Worm (Caenorhabditis elegans) whole organism, young adult: ENCODE measurements around the gene Y41E3.8.
"Not testable (repeated sequence)": the region's sequence is repeated elsewhere in the genome, so short reads cannot be mapped to it uniquely, and the experiment has no call there.

Experiments
- C17E4.6 ChIP-seq: fragments of 200-800 bp; sonication (Bioruptor generic); IDR thresholded peaks from 2 replicates; pipeline ENCODE4 v1.3.6; 2022; ENCODE audit warnings: missing genetic modification reagents, missing genetic modification characterization, missing compliant biosample characterization
- F23B12.7 ChIP-seq: sonication (generic microtip); optimal IDR thresholded peaks from 2 replicates; lab custom pipeline; 2017; ENCODE audit warnings: missing genetic modification characterization, mild to moderate bottlenecking, missing compliant biosample characterization, antibody characterized with exemption, moderate library complexity; ENCODE audit not compliant: insufficient read depth
- F33H1.4 ChIP-seq: fragments of 200-800 bp; sonication (Bioruptor generic); IDR thresholded peaks from 2 replicates; pipeline ENCODE4 v1.3.6; 2022; ENCODE audit warnings: missing genetic modification reagents, missing genetic modification characterization, missing compliant biosample characterization
- F49E8.2 ChIP-seq: sonication (generic microtip); optimal IDR thresholded peaks from 3 replicates; lab custom pipeline; 2017; ENCODE audit warnings: missing genetic modification characterization, mild to moderate bottlenecking, missing compliant biosample characterization, antibody characterized with exemption, moderate library complexity; ENCODE audit not compliant: insufficient read depth
- T07F8.4 ChIP-seq: sonication (generic microtip); optimal IDR thresholded peaks from 2 replicates; lab custom pipeline; 2016; ENCODE audit warnings: mild to moderate bottlenecking, missing genetic modification characterization, moderate library complexity, missing compliant biosample characterization
- T26A5.8 ChIP-seq: sonication (generic microtip); optimal IDR thresholded peaks from 2 replicates; lab custom pipeline; 2016; ENCODE audit warnings: missing genetic modification characterization, missing compliant biosample characterization
- Y53F4B.3 ChIP-seq: fragments of 200-800 bp; sonication (Bioruptor generic); IDR thresholded peaks from 2 replicates; pipeline ENCODE4 v1.3.6; 2022; ENCODE audit warnings: missing genetic modification reagents, missing genetic modification characterization, missing compliant biosample characterization
- Y56A3A.18 ChIP-seq: fragments of 200-800 bp; sonication (Bioruptor generic); IDR thresholded peaks from 2 replicates; pipeline ENCODE4 v1.3.6; 2022; ENCODE audit warnings: missing genetic modification reagents, missing genetic modification characterization, missing compliant biosample characterization
- Y95B8A.8 ChIP-seq: fragments of 200-800 bp; sonication (Bioruptor generic); IDR thresholded peaks from 2 replicates; pipeline ENCODE4 v1.3.6; 2022; ENCODE audit warnings: missing genetic modification reagents, missing genetic modification characterization, missing compliant biosample characterization
- aptf-3 ChIP-seq: fragments of 200-800 bp; sonication (Bioruptor generic); IDR thresholded peaks from 2 replicates; pipeline ENCODE4 v1.3.6; 2022; ENCODE audit warnings: missing genetic modification characterization, missing compliant biosample characterization
- attf-5 ChIP-seq: fragments of 200-800 bp; sonication (Bioruptor generic); optimal IDR thresholded peaks from 2 replicates; lab custom pipeline; 2018; ENCODE audit warnings: mild to moderate bottlenecking, missing genetic modification characterization, missing compliant biosample characterization
- bed-1 ChIP-seq: fragments of 200-800 bp; sonication (Bioruptor generic); IDR thresholded peaks from 2 replicates; pipeline ENCODE4 v1.3.6; 2022; ENCODE audit warnings: missing genetic modification reagents, missing genetic modification characterization, missing compliant biosample characterization
- bed-2 ChIP-seq: fragments of 200-800 bp; sonication (Bioruptor generic); IDR thresholded peaks from 2 replicates; pipeline ENCODE4 v1.3.6; 2022; ENCODE audit warnings: missing genetic modification reagents, missing genetic modification characterization, missing compliant biosample characterization
- ccch-3 ChIP-seq: fragments of 200-800 bp; sonication (Bioruptor generic); optimal IDR thresholded peaks from 2 replicates; lab custom pipeline; 2018; ENCODE audit warnings: mild to moderate bottlenecking, missing genetic modification characterization, missing compliant biosample characterization
- cebp-1 ChIP-seq, 2 experiments: fragments of 200-800 bp in 1 of 2; sonication (Bioruptor generic) in 1 of 2; sonication (generic microtip) in 1 of 2; IDR thresholded peaks in 1 of 2; optimal IDR thresholded peaks in 1 of 2; 2 replicates each; pipeline versions ENCODE4 v1.3.6 to Lab custom; 2017 to 2022; ENCODE audit warnings: missing compliant biosample characterization in 2 of 2, missing genetic modification characterization in 2 of 2, mild to moderate bottlenecking in 1 of 2, missing genetic modification reagents in 1 of 2, moderate library complexity in 1 of 2
- ceh-100 ChIP-seq: fragments of 200-800 bp; sonication (Bioruptor generic); IDR thresholded peaks from 2 replicates; pipeline ENCODE4 v1.3.6; 2022; ENCODE audit warnings: missing genetic modification reagents, missing genetic modification characterization, missing compliant biosample characterization
- ceh-40 ChIP-seq: fragments of 200-800 bp; sonication (Bioruptor generic); IDR thresholded peaks from 2 replicates; pipeline ENCODE4 v1.3.6; 2022; ENCODE audit warnings: missing genetic modification characterization, missing compliant biosample characterization
- ceh-91 ChIP-seq: fragments of 200-800 bp; sonication (Bioruptor generic); IDR thresholded peaks from 2 replicates; pipeline ENCODE4 v1.3.6; 2022; ENCODE audit warnings: missing genetic modification reagents, missing genetic modification characterization, missing compliant biosample characterization
- dpl-1 ChIP-seq: fragments of 150-350 bp; optimal IDR thresholded peaks from 2 replicates; lab custom pipeline; 2014; ENCODE audit warnings: missing biosample characterization, missing genetic modification reagents, missing genetic modification characterization
- efl-1 ChIP-seq: fragments of 150-350 bp; optimal IDR thresholded peaks from 2 replicates; lab custom pipeline; 2014; ENCODE audit warnings: missing biosample characterization, missing genetic modification reagents, missing genetic modification characterization
- egl-44 ChIP-seq: fragments of 200-800 bp; sonication (Bioruptor generic); IDR thresholded peaks from 2 replicates; pipeline ENCODE4 v1.3.6; 2022; ENCODE audit warnings: missing genetic modification reagents, missing genetic modification characterization, missing compliant biosample characterization
- ekl-4 ChIP-seq: fragments of 200-800 bp; sonication (Bioruptor generic); IDR thresholded peaks from 2 replicates; pipeline ENCODE4 v1.3.6; 2022; ENCODE audit warnings: missing genetic modification reagents, missing genetic modification characterization, missing compliant biosample characterization
- gei-17 ChIP-seq: fragments of 200-800 bp; sonication (Bioruptor generic); optimal IDR thresholded peaks from 2 replicates; lab custom pipeline; 2018; ENCODE audit warnings: mild to moderate bottlenecking, missing genetic modification characterization, missing compliant biosample characterization
- hmg-1.2 ChIP-seq: fragments of 200-800 bp; sonication (Bioruptor generic); IDR thresholded peaks from 2 replicates; pipeline ENCODE4 v1.3.6; 2022; ENCODE audit warnings: missing genetic modification reagents, missing genetic modification characterization, missing compliant biosample characterization
- hsf-1 ChIP-seq: fragments of 200-800 bp; sonication (Bioruptor generic); IDR thresholded peaks from 2 replicates; pipeline ENCODE4 v1.3.6; 2022; ENCODE audit warnings: missing genetic modification reagents, missing genetic modification characterization, missing compliant biosample characterization
- lin-26 ChIP-seq: fragments of 200-800 bp; sonication (Bioruptor generic); IDR thresholded peaks from 2 replicates; pipeline ENCODE4 v1.3.6; 2022; ENCODE audit warnings: missing genetic modification reagents, missing genetic modification characterization, missing compliant biosample characterization
- lir-1 ChIP-seq: fragments of 200-800 bp; sonication (Bioruptor generic); conservative IDR thresholded peaks from 2 replicates; pipeline ENCODE4 v1.3.6; 2022; ENCODE audit warnings: missing genetic modification reagents, missing genetic modification characterization, missing compliant biosample characterization
- madf-6 ChIP-seq: fragments of 200-800 bp; sonication (Bioruptor generic); IDR thresholded peaks from 2 replicates; pipeline ENCODE4 v1.3.6; 2022; ENCODE audit warnings: missing genetic modification reagents, missing genetic modification characterization, missing compliant biosample characterization
- madf-8 ChIP-seq: fragments of 200-800 bp; sonication (Bioruptor generic); conservative IDR thresholded peaks from 2 replicates; pipeline ENCODE4 v1.3.6; 2022; ENCODE audit warnings: missing genetic modification reagents, missing genetic modification characterization, missing compliant biosample characterization
- mel-28 ChIP-seq: sonication (generic microtip); optimal IDR thresholded peaks from 2 replicates; lab custom pipeline; 2016; ENCODE audit warnings: borderline replicate concordance, mild to moderate bottlenecking, missing genetic modification characterization, missing compliant biosample characterization
- nfya-2 ChIP-seq: fragments of 200-800 bp; sonication (Bioruptor generic); IDR thresholded peaks from 2 replicates; pipeline ENCODE4 v1.3.6; 2022; ENCODE audit warnings: missing genetic modification reagents, missing genetic modification characterization, missing compliant biosample characterization
- nhr-179 ChIP-seq: sonication (generic microtip); optimal IDR thresholded peaks from 2 replicates; lab custom pipeline; 2016; ENCODE audit warnings: mild to moderate bottlenecking, missing genetic modification characterization, missing compliant biosample characterization
- pbrm-1 ChIP-seq: fragments of 200-800 bp; sonication (Bioruptor generic); IDR thresholded peaks from 2 replicates; pipeline ENCODE4 v1.3.6; 2022; ENCODE audit warnings: missing genetic modification reagents, missing genetic modification characterization, missing compliant biosample characterization
- rcor-1 ChIP-seq: fragments of 200-800 bp; sonication (Bioruptor generic); IDR thresholded peaks from 2 replicates; pipeline ENCODE4 v1.3.6; 2022; ENCODE audit warnings: missing genetic modification reagents, missing genetic modification characterization, missing compliant biosample characterization
- rpc-1 ChIP-seq, 2 experiments: fragments of 150-350 bp in 1 of 2; sonication (generic microtip) in 1 of 2; optimal IDR thresholded peaks; 2 replicates each; lab custom pipeline; 2014 to 2018; ENCODE audit warnings: missing biosample characterization in 1 of 2, missing genetic modification characterization in 1 of 2, missing genetic modification reagents in 1 of 2, missing genotype in 1 of 2
- sea-2 ChIP-seq: fragments of 200-800 bp; sonication (Bioruptor generic); IDR thresholded peaks from 2 replicates; pipeline ENCODE4 v1.3.6; 2022; ENCODE audit warnings: missing genetic modification characterization, missing compliant biosample characterization
- snpc-1.1 ChIP-seq: sonication (generic microtip); optimal IDR thresholded peaks from 2 replicates; lab custom pipeline; 2017; ENCODE audit warnings: missing genetic modification characterization, mild to moderate bottlenecking, missing compliant biosample characterization, antibody characterized with exemption, moderate library complexity, missing genotype, missing genetic modification reagents; ENCODE audit not compliant: insufficient read depth
- tbp1 ChIP-seq: fragments of 200-800 bp; sonication (Bioruptor generic); optimal IDR thresholded peaks from 2 replicates; lab custom pipeline; 2018; ENCODE audit warnings: mild to moderate bottlenecking, missing genetic modification characterization, missing compliant biosample characterization
- unc-62 ChIP-seq: fragments of 150-350 bp; optimal IDR thresholded peaks from 2 replicates; lab custom pipeline; 2014; ENCODE audit warnings: missing biosample characterization, missing genetic modification reagents, missing genetic modification characterization
- ztf-25 ChIP-seq: fragments of 200-800 bp; sonication (Bioruptor generic); IDR thresholded peaks from 2 replicates; pipeline ENCODE4 v1.3.6; 2022; ENCODE audit warnings: missing genetic modification reagents, missing genetic modification characterization, missing compliant biosample characterization
- ztf-6 ChIP-seq: fragments of 200-800 bp; sonication (Bioruptor generic); IDR thresholded peaks from 2 replicates; pipeline ENCODE4 v1.3.6; 2022; ENCODE audit warnings: missing genetic modification reagents, missing genetic modification characterization, missing compliant biosample characterization

The Y41E3.8 gene

DNA sequence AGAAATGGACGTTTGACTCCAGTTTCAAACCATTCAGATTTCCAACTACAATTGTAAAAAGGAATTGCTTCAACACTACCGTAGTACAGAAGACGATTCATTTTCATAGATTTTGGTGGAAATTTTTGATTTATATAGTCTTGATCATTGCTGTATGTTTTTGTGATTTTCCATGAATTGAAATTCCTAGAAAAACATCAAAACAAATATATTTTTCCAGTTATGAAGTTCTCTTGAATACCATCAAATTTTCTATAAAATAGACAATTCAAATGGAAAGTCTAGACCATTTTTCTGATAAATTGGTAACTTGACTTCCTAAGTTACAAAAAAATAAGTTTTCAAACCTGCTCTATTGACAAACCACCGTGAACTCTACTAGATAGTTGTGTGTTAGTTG, 40.0 kb upstream of the Y41E3.8 start, which contains the start of gene srt-48 (continued):
- TF ChIP-seq gei-17 (GFP tag; lab: Kevin White, UChicago): no peak

DNA sequence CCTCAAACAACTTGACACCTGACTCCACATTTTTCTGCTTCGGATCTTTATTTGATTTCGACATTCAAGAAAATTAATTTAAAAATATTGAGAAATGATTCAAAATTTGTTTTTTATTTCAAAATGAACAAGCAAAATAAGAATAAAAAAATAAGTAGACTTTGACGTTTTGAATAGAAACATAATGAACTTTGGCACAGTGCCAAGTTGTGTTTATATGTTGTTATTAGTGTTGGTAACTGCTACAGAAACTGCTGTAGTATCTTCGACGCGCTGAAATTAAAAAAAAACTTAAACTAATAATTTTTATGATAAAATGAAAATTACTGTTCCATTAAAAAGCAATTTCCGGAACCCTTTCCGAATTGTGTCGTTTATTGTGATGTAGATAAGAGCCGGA, 36.9 kb upstream of the Y41E3.8 start, which contains the start of gene Y41E3.18:
Y41E3.18 (minus strand) TSS at position 101 of the 400 bp plus-strand sequence.
- TF ChIP-seq T07F8.4 (tag; lab: Kevin White, UChicago) (no peak), Y95B8A.8 (no peak), mel-28 (no peak), nhr-179 (no peak), hsf-1 (GFP tag; lab: Robert Waterston, UW) (no peak), ccch-3 (GFP tag; lab: Kevin White, UChicago) (no peak), rcor-1 (GFP tag; lab: Robert Waterston, UW) (no peak)

DNA sequence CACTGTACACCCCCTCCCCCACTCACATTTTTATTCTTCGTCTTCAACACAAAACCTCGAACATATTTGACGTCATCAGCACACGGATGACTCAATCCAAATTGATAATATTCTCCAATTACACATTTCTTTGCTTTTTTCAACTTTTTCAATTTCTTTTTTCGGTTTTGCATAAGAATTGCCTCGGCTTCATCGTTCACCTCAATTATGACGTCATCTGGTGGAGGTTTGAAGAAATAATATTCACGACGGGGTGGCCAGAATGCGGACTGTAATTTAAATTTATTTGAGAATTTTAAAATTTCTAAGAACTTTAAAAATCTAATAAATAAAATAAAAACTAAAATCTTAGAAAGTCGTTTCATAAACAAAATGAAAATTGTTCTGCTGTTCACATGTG, 35.0 kb upstream of the Y41E3.8 start:
- TF ChIP-seq dpl-1 (no peak), lir-1 (no peak), rpc-1 (optimal IDR thresholded peaks at IDR 0.05; lab: Kevin White, UChicago) (no peak), rpc-1 (tag; optimal IDR thresholded peaks at IDR 0.05; lab: Kevin White, UChicago) (no peak), snpc-1.1 (tag; lab: Kevin White, UChicago) (no peak), F49E8.2 (tag; lab: Kevin White, UChicago) (no peak), madf-6 (GFP tag; lab: Robert Waterston, UW) (no peak), unc-62 (GFP tag; lab: Kevin White, UChicago) (no peak), ceh-40 (no peak), C17E4.6 (no peak), lin-26 (GFP tag; lab: Robert Waterston, UW) (no peak), bed-1 (GFP tag; lab: Robert Waterston, UW) (no peak), efl-1 (GFP tag; lab: Kevin White, UChicago) (no peak), ekl-4 (GFP tag; lab: Robert Waterston, UW) (no peak), nfya-2 (no peak), sea-2 (no peak), F33H1.4 (GFP tag; lab: Robert Waterston, UW) (no peak), T26A5.8 (tag; lab: Kevin White, UChicago) (no peak), F23B12.7 (tag; lab: Kevin White, UChicago) (no peak), attf-5 (no peak)

DNA sequence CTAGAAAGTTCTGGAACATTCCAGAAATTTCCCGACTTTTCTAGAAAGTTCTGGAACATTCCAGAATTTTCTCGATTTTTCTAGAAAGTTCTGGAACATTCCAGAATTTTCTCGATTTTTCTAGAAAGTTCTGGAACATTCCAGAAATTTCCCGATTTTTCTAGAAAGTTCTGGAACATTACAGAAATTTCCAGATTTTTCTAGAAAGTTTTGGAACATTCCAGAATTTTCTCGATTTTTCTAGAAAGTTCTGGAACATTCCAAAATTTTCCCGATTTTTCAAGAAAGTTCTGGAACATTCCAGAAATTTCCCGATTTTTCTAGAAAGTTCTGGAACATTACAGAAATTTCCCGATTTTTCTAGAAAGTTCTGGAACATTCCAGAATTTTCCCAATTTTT, 30.4 kb upstream of the Y41E3.8 start:
- peak; percentile 97 for TF ChIP-seq pbrm-1
- TF ChIP-seq ztf-25: peak; percentile 99
- TF ChIP-seq hsf-1 (GFP tag; lab: Robert Waterston, UW): peak; percentile 100
- peak; percentile 90 for TF ChIP-seq C17E4.6
- 0 out of 2 replicates have a peak, but pooled peaks have one; percentile 13 for TF ChIP-seq hmg-1.2 (GFP tag; lab: Robert Waterston, UW)
- peak; percentile 84; the same call in 1 of the 2 replicates for TF ChIP-seq nfya-2
- TF ChIP-seq lin-26 (GFP tag; lab: Robert Waterston, UW): peak; percentile 96
- TF ChIP-seq Y95B8A.8: peak; percentile 98
- TF ChIP-seq ceh-40: peak; percentile 97
- peak; percentile 39 for TF ChIP-seq rpc-1 (optimal IDR thresholded peaks at IDR 0.05; lab: Kevin White, UChicago)
- TF ChIP-seq rpc-1, cebp-1 (tag; optimal IDR thresholded peaks at IDR 0.05; lab: Kevin White, UChicago): not testable (repeated sequence)
- peak; percentile 92 for TF ChIP-seq Y56A3A.18 (GFP tag; lab: Robert Waterston, UW)
- peak; percentile 61 for TF ChIP-seq gei-17 (GFP tag; lab: Kevin White, UChicago)
- peak; percentile 79 for TF ChIP-seq ceh-91 (GFP tag; lab: Robert Waterston, UW)
- peak; percentile 96 for TF ChIP-seq Y53F4B.3
- TF ChIP-seq ceh-100 (GFP tag; lab: Robert Waterston, UW): peak; percentile 84
- peak; percentile 72 for TF ChIP-seq F33H1.4 (GFP tag; lab: Robert Waterston, UW)
- TF ChIP-seq mel-28: peak; percentile 83
- TF ChIP-seq egl-44 (GFP tag; lab: Robert Waterston, UW): peak; percentile 97
- 0 out of 2 replicates have a peak, but pooled peaks have one; percentile 44 for TF ChIP-seq bed-2 (GFP tag; lab: Robert Waterston, UW)
- 0 out of 2 replicates have a peak, but pooled peaks have one; percentile 70 for TF ChIP-seq ztf-6 (GFP tag; lab: Robert Waterston, UW)
- TF ChIP-seq cebp-1 (GFP tag; IDR thresholded peaks at IDR 0.05; lab: Robert Waterston, UW): peak; percentile 76
- peak; percentile 63 for TF ChIP-seq madf-8 (GFP tag; lab: Robert Waterston, UW)
- peak; percentile 99 for TF ChIP-seq aptf-3 (GFP tag; lab: Robert Waterston, UW)
- TF ChIP-seq tbp1: peak; percentile 62
